Worm (Caenorhabditis elegans) whole organism, midembryonic: ENCODE data around the gene M142.8.

Source experiments
- tab-1 ChIP-seq: fragments of 200-800 bp; sonication (Bioruptor generic); IDR thresholded peaks from 2 replicates; pipeline ENCODE4 v1.3.6; 2022; ENCODE audit warnings: missing genetic modification characterization, missing compliant biosample characterization
- ztf-29 ChIP-seq: fragments of 200-800 bp; sonication (Bioruptor generic); IDR thresholded peaks from 2 replicates; pipeline ENCODE4 v1.3.6; 2022; ENCODE audit warnings: missing genetic modification reagents, missing genetic modification characterization, missing compliant biosample characterization

ce11 chrIII:10895817-10896413 lies 37.5 kb upstream of the M142.8 start, which contains the start of gene com-1:
- no peak for TF ChIP-seq ztf-29 (GFP tag; lab: Robert Waterston, UW)
- TF ChIP-seq tab-1 = no peak
